Worm (Caenorhabditis elegans) whole organism, L4 larva: ENCODE measurements around the gene fbxb-74.
A peak's percentile ranks its signal among the peaks of the same experiment; 100 is the strongest.

Experiments used
- F44E2.7 ChIP-seq: fragments of 200-800 bp; sonication (Bioruptor generic); IDR thresholded peaks from 2 replicates; pipeline ENCODE4 v2.1.2; 2022; ENCODE audit warnings: missing genetic modification characterization, missing compliant biosample characterization
- T20F7.1 ChIP-seq: fragments of 200-800 bp; sonication (Bioruptor generic); optimal IDR thresholded peaks from 2 replicates; lab custom pipeline; 2018; ENCODE audit warnings: mild to moderate bottlenecking, missing genetic modification characterization, missing compliant biosample characterization
- Y75B8A.6 ChIP-seq: fragments of 200-800 bp; sonication (Bioruptor generic); IDR thresholded peaks from 2 replicates; pipeline ENCODE4 v1.3.6; 2022; ENCODE audit warnings: missing genetic modification reagents, missing genetic modification characterization, missing compliant biosample characterization
- aha-1 ChIP-seq: fragments of 150-350 bp; peaks from one replicate; lab custom pipeline; 2014; ENCODE audit warnings: missing biosample characterization, missing genetic modification characterization
- ama-1 ChIP-seq: fragments of 150-350 bp; optimal IDR thresholded peaks from 2 replicates; lab custom pipeline; 2014; ENCODE audit warnings: inconsistent platforms, mixed read lengths
- attf-4 ChIP-seq: sonication (generic microtip); optimal IDR thresholded peaks from 3 replicates; lab custom pipeline; 2017; ENCODE audit warnings: missing biosample characterization, missing genetic modification characterization
- ceh-20 ChIP-seq: fragments of 200-800 bp; sonication (Bioruptor generic); IDR thresholded peaks from 2 replicates; pipeline ENCODE4 v1.3.6; 2022; ENCODE audit warnings: missing genetic modification reagents, missing genetic modification characterization, missing compliant biosample characterization
- daf-12 ChIP-seq: fragments of 150-350 bp; optimal IDR thresholded peaks from 2 replicates; lab custom pipeline; 2014; ENCODE audit warnings: missing biosample characterization, missing genetic modification reagents, missing genetic modification characterization
- daf-16 ChIP-seq, 3 experiments: sonication (generic microtip); optimal IDR thresholded peaks; 2 replicates each; lab custom pipeline; 2016 to 2017; ENCODE audit warnings: missing genetic modification characterization in 3 of 3, missing genetic modification reagents in 3 of 3, mild to moderate bottlenecking in 2 of 3, missing compliant biosample characterization in 2 of 3, missing biosample characterization in 1 of 3, moderate library complexity in 1 of 3
- daf-8 ChIP-seq: fragments of 200-800 bp; sonication (Bioruptor generic); IDR thresholded peaks from 2 replicates; pipeline ENCODE4 v1.3.6; 2022; ENCODE audit warnings: missing genetic modification characterization, missing compliant biosample characterization
- dmd-6 ChIP-seq: fragments of 200-800 bp; sonication (Bioruptor generic); IDR thresholded peaks from 2 replicates; pipeline ENCODE4 v1.3.6; 2022; ENCODE audit warnings: missing genetic modification reagents, missing genetic modification characterization, missing compliant biosample characterization
- dmd-8 ChIP-seq: fragments of 200-800 bp; sonication (Bioruptor generic); IDR thresholded peaks from 2 replicates; pipeline ENCODE4 v1.3.6; 2022; ENCODE audit warnings: missing genetic modification characterization, missing compliant biosample characterization
- duxl-1 ChIP-seq: sonication (generic microtip); optimal IDR thresholded peaks from 2 replicates; lab custom pipeline; 2016; ENCODE audit warnings: mild to moderate bottlenecking, missing genetic modification characterization, moderate library complexity, missing compliant biosample characterization; ENCODE audit not compliant: poor library complexity
- dve-1 ChIP-seq: sonication (generic microtip); optimal IDR thresholded peaks from 2 replicates; lab custom pipeline; 2017; ENCODE audit warnings: antibody characterized with exemption, mild to moderate bottlenecking, missing genetic modification characterization, missing compliant biosample characterization; ENCODE audit not compliant: insufficient read depth
- egl-27 ChIP-seq: sonication (generic microtip); optimal IDR thresholded peaks from 3 replicates; lab custom pipeline; 2017; ENCODE audit warnings: missing biosample characterization, missing genetic modification reagents, missing genetic modification characterization
- egl-43 ChIP-seq: fragments of 200-800 bp; sonication (Bioruptor generic); IDR thresholded peaks from 2 replicates; pipeline ENCODE4 v1.3.6; 2022; ENCODE audit warnings: missing genetic modification reagents, missing genetic modification characterization, missing compliant biosample characterization
- fkh-10 ChIP-seq: fragments of 150-350 bp; optimal IDR thresholded peaks from 2 replicates; lab custom pipeline; 2014; ENCODE audit warnings: missing biosample characterization, missing genetic modification reagents, missing genetic modification characterization
- fos-1 ChIP-seq: fragments of 150-350 bp; optimal IDR thresholded peaks from 2 replicates; lab custom pipeline; 2014; ENCODE audit warnings: missing biosample characterization, missing genetic modification characterization
- hif-1 ChIP-seq, 2 experiments: sonication (generic microtip); optimal IDR thresholded peaks; 2 replicates each; lab custom pipeline; 2016 to 2017; ENCODE audit warnings: missing compliant biosample characterization in 2 of 2, missing genetic modification characterization in 2 of 2, missing genetic modification reagents in 2 of 2, missing genotype in 2 of 2, mild to moderate bottlenecking in 1 of 2
- hlh-11 ChIP-seq: fragments of 200-800 bp; sonication (Bioruptor generic); optimal IDR thresholded peaks from 2 replicates; lab custom pipeline; 2018; ENCODE audit warnings: mild to moderate bottlenecking, missing genetic modification characterization, missing compliant biosample characterization
- hlh-30 ChIP-seq: sonication (generic microtip); optimal IDR thresholded peaks from 2 replicates; lab custom pipeline; 2017; ENCODE audit warnings: antibody characterized with exemption, mild to moderate bottlenecking, missing genetic modification characterization, missing compliant biosample characterization; ENCODE audit not compliant: insufficient read depth
- hmg-1.1 ChIP-seq: fragments of 200-800 bp; sonication (Bioruptor generic); IDR thresholded peaks from 2 replicates; pipeline ENCODE4 v1.3.6; 2022; ENCODE audit warnings: missing genetic modification reagents, missing genetic modification characterization, missing compliant biosample characterization
- jun-1 ChIP-seq: fragments of 150-350 bp; optimal IDR thresholded peaks from 2 replicates; lab custom pipeline; 2014; ENCODE audit warnings: missing biosample characterization, missing genetic modification reagents, missing genetic modification characterization
- lin-1 ChIP-seq: fragments of 200-800 bp; sonication (Bioruptor generic); IDR thresholded peaks from 2 replicates; pipeline ENCODE4 v1.3.6; 2022; ENCODE audit warnings: missing genetic modification reagents, missing genetic modification characterization, missing compliant biosample characterization
- lin-13 ChIP-seq: fragments of 150-350 bp; optimal IDR thresholded peaks from 2 replicates; lab custom pipeline; 2014; ENCODE audit warnings: missing biosample characterization, missing genetic modification reagents, missing genetic modification characterization
- lin-15B ChIP-seq: fragments of 150-350 bp; sonication (generic microtip); optimal IDR thresholded peaks from 3 replicates; lab custom pipeline; 2014; ENCODE audit warnings: missing biosample characterization, missing genetic modification characterization
- lin-38 ChIP-seq: fragments of 200-800 bp; sonication (Bioruptor generic); IDR thresholded peaks from 2 replicates; pipeline ENCODE4 v1.3.6; 2022; ENCODE audit warnings: missing genetic modification reagents, missing genetic modification characterization, missing compliant biosample characterization
- lir-3 ChIP-seq: sonication (generic microtip); optimal IDR thresholded peaks from 2 replicates; lab custom pipeline; 2016; ENCODE audit warnings: mild to moderate bottlenecking, missing genetic modification characterization, missing compliant biosample characterization
- lsy-2 ChIP-seq, 2 experiments: fragments of 150-350 bp in 1 of 2; sonication (generic microtip) in 1 of 2; optimal IDR thresholded peaks; 2 replicates each; lab custom pipeline; 2014 to 2017; ENCODE audit warnings: missing biosample characterization in 2 of 2, missing genetic modification characterization in 2 of 2
- madf-9 ChIP-seq: fragments of 200-800 bp; sonication (Bioruptor generic); conservative IDR thresholded peaks from 2 replicates; pipeline ENCODE4 v1.3.6; 2022; ENCODE audit warnings: missing genetic modification reagents, missing genetic modification characterization, missing compliant biosample characterization
- mdl-1 ChIP-seq, 2 experiments: fragments of 150-350 bp in 1 of 2; sonication (generic microtip) in 1 of 2; optimal IDR thresholded peaks; 2 replicates each; lab custom pipeline; 2014 to 2017; ENCODE audit warnings: missing biosample characterization in 2 of 2, missing genetic modification characterization in 2 of 2
- mdt-29 ChIP-seq: fragments of 200-800 bp; sonication (Bioruptor generic); IDR thresholded peaks from 2 replicates; pipeline ENCODE4 v1.3.6; 2022; ENCODE audit warnings: missing genetic modification reagents, missing genetic modification characterization, missing compliant biosample characterization
- mep-1 ChIP-seq: fragments of 150-350 bp; sonication (generic microtip); optimal IDR thresholded peaks from 3 replicates; lab custom pipeline; 2014; ENCODE audit warnings: missing biosample characterization, missing genetic modification characterization
- mes-2 ChIP-seq: sonication (generic microtip); optimal IDR thresholded peaks from 2 replicates; lab custom pipeline; 2016; ENCODE audit warnings: missing genotype, mild to moderate bottlenecking, missing genetic modification characterization, missing compliant biosample characterization; ENCODE audit not compliant: poor library complexity, severe bottlenecking
- mxl-3 ChIP-seq: fragments of 200-800 bp; sonication (Bioruptor generic); optimal IDR thresholded peaks from 2 replicates; lab custom pipeline; 2018; ENCODE audit warnings: mild to moderate bottlenecking, missing genetic modification characterization, missing compliant biosample characterization
- nhr-102 ChIP-seq: sonication (generic microtip); optimal IDR thresholded peaks from 2 replicates; lab custom pipeline; 2016; ENCODE audit warnings: mild to moderate bottlenecking, missing genetic modification characterization, moderate library complexity, missing compliant biosample characterization
- nhr-11 ChIP-seq: fragments of 150-350 bp; optimal IDR thresholded peaks from 2 replicates; lab custom pipeline; 2014; ENCODE audit warnings: missing biosample characterization, missing genetic modification characterization
- nhr-28 ChIP-seq: fragments of 150-350 bp; optimal IDR thresholded peaks from 2 replicates; lab custom pipeline; 2014; ENCODE audit warnings: missing biosample characterization, missing genetic modification characterization
- nhr-76 ChIP-seq: fragments of 150-350 bp; optimal IDR thresholded peaks from 2 replicates; lab custom pipeline; 2014; ENCODE audit warnings: missing biosample characterization, missing genetic modification characterization
- pha-4 ChIP-seq, 2 experiments: fragments of 150-350 bp in 1 of 2; fragments of 200-800 bp in 1 of 2; sonication (Bioruptor generic) in 1 of 2; IDR thresholded peaks in 1 of 2; optimal IDR thresholded peaks in 1 of 2; 2 replicates each; pipeline versions ENCODE4 v1.3.6 to Lab custom; 2014 to 2022; ENCODE audit warnings: missing genetic modification characterization in 2 of 2, missing genetic modification reagents in 2 of 2, missing biosample characterization in 1 of 2, missing compliant biosample characterization in 1 of 2
- php-3 ChIP-seq: fragments of 200-800 bp; sonication (Bioruptor generic); IDR thresholded peaks from 2 replicates; pipeline ENCODE4 v1.3.6; 2022; ENCODE audit warnings: missing genetic modification reagents, missing genetic modification characterization, missing compliant biosample characterization
- snpc-1.2 ChIP-seq: fragments of 200-800 bp; sonication (Bioruptor generic); IDR thresholded peaks from 2 replicates; pipeline ENCODE4 v1.3.6; 2022; ENCODE audit warnings: missing genetic modification reagents, missing genetic modification characterization, missing compliant biosample characterization
- tag-97 ChIP-seq: fragments of 200-800 bp; sonication (Bioruptor generic); IDR thresholded peaks from 2 replicates; pipeline ENCODE4 v1.3.6; 2022; ENCODE audit warnings: missing genetic modification characterization, missing compliant biosample characterization
- ztf-7 ChIP-seq: fragments of 150-350 bp; optimal IDR thresholded peaks from 2 replicates; lab custom pipeline; 2014; ENCODE audit warnings: missing biosample characterization, missing genetic modification characterization

The fbxb-74 gene

DNA sequence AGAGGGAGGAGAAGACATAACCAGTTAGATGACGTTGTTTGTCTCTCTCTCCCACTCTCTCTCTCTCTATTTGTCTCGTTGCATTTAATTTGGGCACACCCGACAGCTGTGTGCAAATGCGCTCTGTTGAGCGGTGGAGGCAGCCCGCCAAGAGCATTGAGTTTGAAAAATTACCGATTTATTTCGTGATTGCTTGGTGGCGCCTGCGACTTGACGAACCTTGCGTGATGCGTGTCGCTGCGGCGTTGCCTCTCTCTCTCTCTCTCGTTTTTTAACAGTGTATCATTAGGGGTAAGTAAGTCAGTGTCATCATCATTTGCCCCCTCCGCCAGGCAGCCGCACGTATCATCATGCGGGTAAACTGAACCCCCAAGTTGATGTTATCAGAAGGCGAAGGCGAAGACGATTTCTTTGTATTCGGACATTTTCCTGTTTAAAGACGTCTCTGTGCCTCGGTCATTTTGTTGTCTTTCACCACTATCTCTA, 33.0 kb downstream of the fbxb-74 start (continued):
- TF ChIP-seq mes-2 (tag; lab: Kevin White, UChicago) = peak; percentile 49
- TF ChIP-seq daf-12 = no peak
- TF ChIP-seq T20F7.1 (GFP tag; lab: Kevin White, UChicago) = peak; percentile 38
- no peak for TF ChIP-seq egl-27 (tag; lab: Kevin White, UChicago)
- TF ChIP-seq fos-1 (tag; lab: Kevin White, UChicago) = no peak
- peak; percentile 45 for TF ChIP-seq hmg-1.1
- no peak for TF ChIP-seq lin-15B (tag; lab: Kevin White, UChicago)
- no peak for TF ChIP-seq lir-3 (tag; lab: Kevin White, UChicago)
- peak; percentile 3 for TF ChIP-seq jun-1 (tag; lab: Kevin White, UChicago)
- TF ChIP-seq hlh-30 (tag; lab: Kevin White, UChicago) = peak; percentile 86
- TF ChIP-seq lin-38 (GFP tag; lab: Robert Waterston, UW) = peak; percentile 89
- TF ChIP-seq nhr-76 (tag; lab: Kevin White, UChicago) = no peak
- TF ChIP-seq pha-4 (GFP tag; IDR thresholded peaks at IDR 0.05; lab: Robert Waterston, UW) = no peak
- no peak for TF ChIP-seq pha-4 (tag; optimal IDR thresholded peaks at IDR 0.05; lab: Kevin White, UChicago)
- TF ChIP-seq hlh-11 (tag; lab: Kevin White, UChicago) = peak; percentile 90
- TF ChIP-seq attf-4 (tag; lab: Kevin White, UChicago) = no peak
- TF ChIP-seq ceh-20 (GFP tag; lab: Robert Waterston, UW) = no peak
- no peak for TF ChIP-seq tag-97 (GFP tag; lab: Robert Waterston, UW)
- TF ChIP-seq egl-43 = peak; percentile 61; the same call in 1 of the 2 replicates
- peak; percentile 84 for TF ChIP-seq dve-1 (tag; lab: Kevin White, UChicago)
- peak; percentile 65 for TF ChIP-seq lin-13 (GFP tag; lab: Kevin White, UChicago)
- TF ChIP-seq mdl-1 (tag; optimal IDR thresholded peaks at IDR 0.05; lab: Kevin White, UChicago) = peak; percentile 32 to 58
- TF ChIP-seq hif-1 (tag; optimal IDR thresholded peaks at IDR 0.05; lab: Kevin White, UChicago) = peak in 1 of 2 experiments; percentile 73
- TF ChIP-seq mep-1 (tag; lab: Kevin White, UChicago) = peak; percentile 84
- TF ChIP-seq ztf-7 (tag; lab: Kevin White, UChicago) = no peak
- TF ChIP-seq F44E2.7 = no peak
- TF ChIP-seq nhr-28 (tag; lab: Kevin White, UChicago) = peak; percentile 69
- 0 out of 2 replicates have a peak, but pooled peaks have one; percentile 57 for TF ChIP-seq madf-9 (GFP tag; lab: Robert Waterston, UW)
- TF ChIP-seq dmd-6 (GFP tag; lab: Robert Waterston, UW) = peak; percentile 67
- TF ChIP-seq fkh-10 (GFP tag; lab: Kevin White, UChicago) = peak; percentile 39
- TF ChIP-seq mdt-29 = no peak
- TF ChIP-seq lin-1 (GFP tag; lab: Robert Waterston, UW) = peak; percentile 79
- TF ChIP-seq aha-1 (tag; lab: Kevin White, UChicago) = peak; percentile 96
- no peak for TF ChIP-seq php-3

DNA sequence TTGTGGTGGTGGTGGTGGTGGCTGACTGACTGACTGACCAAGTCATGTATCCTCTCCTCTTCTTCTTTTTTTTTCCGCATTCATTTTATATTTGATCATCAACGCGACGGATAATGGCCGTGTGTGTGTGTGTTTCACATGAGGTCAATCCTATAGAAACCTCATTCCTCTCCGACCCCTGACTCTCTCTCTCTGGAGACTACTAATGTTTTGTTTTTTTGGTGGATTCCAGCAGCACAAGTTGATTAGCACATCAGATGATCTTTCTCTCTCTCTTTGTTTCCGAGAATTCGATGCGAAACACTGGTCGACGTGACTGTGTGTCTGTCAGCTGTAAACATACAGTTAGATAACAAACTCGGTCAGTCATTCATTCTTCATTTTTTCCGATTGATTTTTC, 34.0 kb downstream of the fbxb-74 start, which contains the start of gene Y24D9A.7:
Y24D9A.7 (minus strand) TSS at position 46 of the 400 bp plus-strand sequence.
- TF ChIP-seq hlh-30 (tag; lab: Kevin White, UChicago) (peak; percentile 93), ama-1 (lab: Kevin White, UChicago) (no peak), Y75B8A.6 (GFP tag; lab: Robert Waterston, UW) (no peak), dmd-8 (GFP tag; lab: Robert Waterston, UW) (no peak), nhr-102 (tag; lab: Kevin White, UChicago) (peak; percentile 19), lin-13 (GFP tag; lab: Kevin White, UChicago) (no peak), snpc-1.2 (GFP tag; lab: Robert Waterston, UW) (no peak), nhr-28 (tag; lab: Kevin White, UChicago) (peak; percentile 56), lsy-2 (tag; optimal IDR thresholded peaks at IDR 0.05; lab: Kevin White, UChicago) (peak in 1 of 2 experiments; percentile 29), nhr-11 (peak; percentile 13), dmd-6 (GFP tag; lab: Robert Waterston, UW) (peak; percentile 58), daf-8 (GFP tag; lab: Robert Waterston, UW) (no peak), hlh-11 (tag; lab: Kevin White, UChicago) (peak; percentile 42), mep-1 (tag; lab: Kevin White, UChicago) (peak; percentile 18), mxl-3 (GFP tag; lab: Kevin White, UChicago) (no peak), duxl-1 (no peak), daf-16 (GFP tag; optimal IDR thresholded peaks at IDR 0.05; lab: Kevin White, UChicago) (peak in 1 of 2 experiments; percentile 18), daf-16 (tag; optimal IDR thresholded peaks at IDR 0.05; lab: Kevin White, UChicago) (peak; percentile 83), hif-1 (tag; optimal IDR thresholded peaks at IDR 0.05; lab: Kevin White, UChicago) (peak in 1 of 2 experiments; percentile 2), ztf-7 (tag; lab: Kevin White, UChicago) (no peak), dve-1 (tag; lab: Kevin White, UChicago) (peak; percentile 54)
